Worm (Caenorhabditis elegans) whole organism, L2 larva: Measurements from ENCODE around the gene Y46G5A.34.

ENCODE experiments used
- alr-1 ChIP-seq: fragments of 150-350 bp; optimal IDR thresholded peaks from 2 replicates; lab custom pipeline; 2014; ENCODE audit warnings: missing biosample characterization, missing genetic modification characterization
- ama-1 ChIP-seq: fragments of 150-350 bp; optimal IDR thresholded peaks from 2 replicates; lab custom pipeline; 2018; ENCODE audit warnings: inconsistent platforms
- mab-5 ChIP-seq: fragments of 150-350 bp; optimal IDR thresholded peaks from 2 replicates; lab custom pipeline; 2014; ENCODE audit warnings: missing biosample characterization, missing genetic modification characterization
- nhr-129 ChIP-seq: fragments of 150-350 bp; optimal IDR thresholded peaks from 2 replicates; lab custom pipeline; 2014; ENCODE audit warnings: missing biosample characterization, missing genetic modification characterization
- nhr-21 ChIP-seq: fragments of 150-350 bp; optimal IDR thresholded peaks from 2 replicates; lab custom pipeline; 2014; ENCODE audit warnings: missing biosample characterization, missing genetic modification characterization
- peb-1 ChIP-seq: fragments of 150-350 bp; optimal IDR thresholded peaks from 2 replicates; lab custom pipeline; 2014; ENCODE audit warnings: missing biosample characterization, missing genetic modification characterization
- ztf-11 ChIP-seq: sonication (generic microtip); optimal IDR thresholded peaks from 2 replicates; lab custom pipeline; 2017; ENCODE audit warnings: missing biosample characterization, missing genetic modification characterization

Y46G5A.34 gene

ce11 chrII:12830347-12830746, 53.9 kb downstream of the Y46G5A.34 start, which contains the start of gene bcmo-1:
bcmo-1 (plus strand) TSS chrII:12830676.
- TF ChIP-seq mab-5 (no peak), nhr-21 (no peak), ztf-11 (no peak), peb-1 (no peak), ama-1 (lab: Kevin White, UChicago) (no peak), alr-1 (no peak), nhr-129 (tag; lab: Kevin White, UChicago) (no peak)
- TF ChIP-seq, all 48 proteins: peak for 0
